Worm (Caenorhabditis elegans) whole organism, L1 larva: ENCODE results near the gene K04C2.7.
A peak's percentile ranks its signal among the peaks of the same experiment; 100 is the strongest.

Experiments
- C04F5.9 ChIP-seq: sonication (generic microtip); optimal IDR thresholded peaks from 2 replicates; lab custom pipeline; 2016; ENCODE audit warnings: missing genetic modification characterization, missing compliant biosample characterization
- C16A3.4 ChIP-seq: fragments of 150-350 bp; optimal IDR thresholded peaks from 2 replicates; lab custom pipeline; 2014; ENCODE audit warnings: missing biosample characterization, missing genetic modification characterization
- C34B4.2 ChIP-seq: sonication (generic microtip); optimal IDR thresholded peaks from 2 replicates; lab custom pipeline; 2017; ENCODE audit warnings: mild to moderate bottlenecking, missing genetic modification characterization, missing compliant biosample characterization
- aha-1 ChIP-seq: fragments of 150-350 bp; optimal IDR thresholded peaks from 2 replicates; lab custom pipeline; 2014; ENCODE audit warnings: missing biosample characterization, missing genetic modification characterization
- alr-1 ChIP-seq: fragments of 200-800 bp; sonication (Bioruptor generic); optimal IDR thresholded peaks from 2 replicates; lab custom pipeline; 2018; ENCODE audit warnings: borderline replicate concordance, mild to moderate bottlenecking, missing genetic modification characterization, missing compliant biosample characterization
- ceh-8 ChIP-seq: fragments of 200-800 bp; sonication (Bioruptor generic); optimal IDR thresholded peaks from 2 replicates; lab custom pipeline; 2018; ENCODE audit warnings: mild to moderate bottlenecking, missing genetic modification characterization, moderate library complexity, missing compliant biosample characterization
- ceh-90 ChIP-seq: sonication (generic microtip); optimal IDR thresholded peaks from 2 replicates; lab custom pipeline; 2016; ENCODE audit warnings: missing genetic modification characterization, missing compliant biosample characterization
- dpl-1 ChIP-seq, 3 experiments: fragments of 150-350 bp in 2 of 3; sonication (generic microtip) in 1 of 3; optimal IDR thresholded peaks; 2 replicates each; lab custom pipeline; 2014 to 2017; ENCODE audit warnings: missing biosample characterization in 3 of 3, missing genetic modification characterization in 3 of 3, missing genetic modification reagents in 3 of 3
- dsc-1 ChIP-seq: sonication (generic microtip); optimal IDR thresholded peaks from 2 replicates; lab custom pipeline; 2016; ENCODE audit warnings: mild to moderate bottlenecking, missing genetic modification characterization, missing compliant biosample characterization
- efl-1 ChIP-seq, 4 experiments: fragments of 150-350 bp; optimal IDR thresholded peaks in 3 of 4; peaks in 1 of 4; 1 replicate in 1 of 4; 2 replicates in 3 of 4; lab custom pipeline; 2014; ENCODE audit warnings: missing biosample characterization in 2 of 4, missing genetic modification characterization in 2 of 4, missing genetic modification reagents in 2 of 4
- efl-3 ChIP-seq: fragments of 200-800 bp; sonication (Bioruptor generic); optimal IDR thresholded peaks from 2 replicates; lab custom pipeline; 2018; ENCODE audit warnings: mild to moderate bottlenecking, missing genetic modification characterization, missing compliant biosample characterization
- egl-13 ChIP-seq: sonication (generic microtip); optimal IDR thresholded peaks from 2 replicates; lab custom pipeline; 2016; ENCODE audit warnings: missing genotype, missing genetic modification reagents, missing genetic modification characterization, missing compliant biosample characterization
- fkh-8 ChIP-seq: sonication (generic microtip); optimal IDR thresholded peaks from 2 replicates; lab custom pipeline; 2016; ENCODE audit warnings: mild to moderate bottlenecking, missing genetic modification characterization, missing compliant biosample characterization
- fos-1 ChIP-seq: fragments of 150-350 bp; optimal IDR thresholded peaks from 2 replicates; lab custom pipeline; 2014; ENCODE audit warnings: missing biosample characterization, missing genetic modification characterization
- hlh-17 ChIP-seq: fragments of 200-800 bp; sonication (Bioruptor generic); optimal IDR thresholded peaks from 2 replicates; lab custom pipeline; 2018; ENCODE audit warnings: missing genetic modification characterization, mild to moderate bottlenecking, missing compliant biosample characterization, moderate library complexity, borderline replicate concordance
- hpl-2 ChIP-seq: fragments of 150-350 bp; optimal IDR thresholded peaks from 2 replicates; lab custom pipeline; 2014; ENCODE audit warnings: missing biosample characterization, missing genetic modification reagents, missing genetic modification characterization
- irx-1 ChIP-seq: sonication (generic microtip); optimal IDR thresholded peaks from 2 replicates; lab custom pipeline; 2016; ENCODE audit warnings: missing genetic modification characterization, missing compliant biosample characterization
- isw-1 ChIP-seq: fragments of 200-800 bp; sonication (Bioruptor generic); IDR thresholded peaks from 2 replicates; pipeline ENCODE4 v1.3.6; 2022; ENCODE audit warnings: missing genetic modification characterization, missing compliant biosample characterization
- jun-1 ChIP-seq: fragments of 150-350 bp; optimal IDR thresholded peaks from 2 replicates; lab custom pipeline; 2014; ENCODE audit warnings: missing biosample characterization, missing genetic modification reagents, missing genetic modification characterization
- lin-15B ChIP-seq: fragments of 150-350 bp; sonication (generic microtip); optimal IDR thresholded peaks from 3 replicates; lab custom pipeline; 2014; ENCODE audit warnings: missing biosample characterization, missing genetic modification characterization
- lin-35 ChIP-seq, 2 experiments: fragments of 150-350 bp; optimal IDR thresholded peaks; 2 replicates each; lab custom pipeline; 2014; ENCODE audit warnings: missing biosample characterization in 2 of 2, missing genetic modification characterization in 2 of 2, missing genetic modification reagents in 2 of 2
- lin-39 ChIP-seq: fragments of 150-350 bp; optimal IDR thresholded peaks from 2 replicates; lab custom pipeline; 2014; ENCODE audit warnings: missing biosample characterization, missing genetic modification reagents, missing genetic modification characterization
- lir-3 ChIP-seq: sonication (generic microtip); optimal IDR thresholded peaks from 2 replicates; lab custom pipeline; 2016; ENCODE audit warnings: mild to moderate bottlenecking, missing genetic modification characterization, moderate library complexity, missing compliant biosample characterization; ENCODE audit not compliant: poor library complexity
- lsy-2 ChIP-seq, 2 experiments: fragments of 150-350 bp; optimal IDR thresholded peaks; 2 replicates each; lab custom pipeline; 2014; ENCODE audit warnings: missing biosample characterization in 2 of 2, missing genetic modification characterization in 2 of 2
- mef-2 ChIP-seq: fragments of 150-350 bp; optimal IDR thresholded peaks from 2 replicates; lab custom pipeline; 2014; ENCODE audit warnings: missing biosample characterization, missing genetic modification characterization
- mep-1 ChIP-seq: fragments of 150-350 bp; optimal IDR thresholded peaks from 2 replicates; lab custom pipeline; 2014; ENCODE audit warnings: missing biosample characterization, missing genetic modification characterization
- nhr-11 ChIP-seq: fragments of 150-350 bp; optimal IDR thresholded peaks from 2 replicates; lab custom pipeline; 2014; ENCODE audit warnings: missing biosample characterization, missing genetic modification characterization
- nhr-12 ChIP-seq: sonication (generic microtip); optimal IDR thresholded peaks from 2 replicates; lab custom pipeline; 2017; ENCODE audit warnings: missing biosample characterization, missing genetic modification characterization
- nhr-20 ChIP-seq: sonication (generic microtip); optimal IDR thresholded peaks from 2 replicates; lab custom pipeline; 2016; ENCODE audit warnings: mild to moderate bottlenecking, missing genetic modification characterization, missing compliant biosample characterization
- nhr-28 ChIP-seq: fragments of 150-350 bp; optimal IDR thresholded peaks from 2 replicates; lab custom pipeline; 2014; ENCODE audit warnings: missing biosample characterization, missing genetic modification characterization
- nhr-47 ChIP-seq: sonication (generic microtip); optimal IDR thresholded peaks from 2 replicates; lab custom pipeline; 2016; ENCODE audit warnings: mild to moderate bottlenecking, missing genetic modification characterization, moderate library complexity, missing compliant biosample characterization
- nhr-90 ChIP-seq: sonication (generic microtip); optimal IDR thresholded peaks from 2 replicates; lab custom pipeline; 2016; ENCODE audit warnings: mild to moderate bottlenecking, missing genetic modification characterization, missing compliant biosample characterization; ENCODE audit not compliant: poor library complexity
- pag-3 ChIP-seq: sonication (generic microtip); optimal IDR thresholded peaks from 2 replicates; lab custom pipeline; 2017; ENCODE audit warnings: missing genetic modification characterization, mild to moderate bottlenecking, missing compliant biosample characterization, antibody characterized with exemption, borderline replicate concordance; ENCODE audit not compliant: insufficient read depth
- pqm-1 ChIP-seq: sonication (generic microtip); optimal IDR thresholded peaks from 3 replicates; lab custom pipeline; 2017; ENCODE audit warnings: missing biosample characterization, missing genetic modification characterization
- sox-4 ChIP-seq: sonication (generic microtip); optimal IDR thresholded peaks from 2 replicates; lab custom pipeline; 2016; ENCODE audit warnings: missing genetic modification characterization, missing compliant biosample characterization
- swsn-7 ChIP-seq: sonication (generic microtip); optimal IDR thresholded peaks from 2 replicates; lab custom pipeline; 2016; ENCODE audit warnings: missing genetic modification characterization, missing compliant biosample characterization
- tbx-2 ChIP-seq: sonication (generic microtip); optimal IDR thresholded peaks from 2 replicates; lab custom pipeline; 2016; ENCODE audit warnings: missing genetic modification characterization, missing compliant biosample characterization
- unc-130 ChIP-seq: fragments of 150-350 bp; optimal IDR thresholded peaks from 2 replicates; lab custom pipeline; 2017; ENCODE audit warnings: missing biosample characterization, missing genetic modification characterization, inconsistent platforms
- unc-62 ChIP-seq: fragments of 150-350 bp; optimal IDR thresholded peaks from 2 replicates; lab custom pipeline; 2014; ENCODE audit warnings: missing biosample characterization, missing genetic modification reagents, missing genetic modification characterization
- xbp-1 ChIP-seq: sonication (generic microtip); optimal IDR thresholded peaks from 2 replicates; lab custom pipeline; 2016; ENCODE audit warnings: missing genetic modification characterization, missing compliant biosample characterization
- zag-1 ChIP-seq: fragments of 150-350 bp; optimal IDR thresholded peaks from 2 replicates; lab custom pipeline; 2014; ENCODE audit warnings: missing biosample characterization, missing genetic modification characterization
- zip-4 ChIP-seq: fragments of 200-800 bp; sonication (Bioruptor generic); optimal IDR thresholded peaks from 2 replicates; lab custom pipeline; 2018; ENCODE audit warnings: mild to moderate bottlenecking, missing genetic modification characterization, moderate library complexity, missing compliant biosample characterization

Gene K04C2.7

DNA sequence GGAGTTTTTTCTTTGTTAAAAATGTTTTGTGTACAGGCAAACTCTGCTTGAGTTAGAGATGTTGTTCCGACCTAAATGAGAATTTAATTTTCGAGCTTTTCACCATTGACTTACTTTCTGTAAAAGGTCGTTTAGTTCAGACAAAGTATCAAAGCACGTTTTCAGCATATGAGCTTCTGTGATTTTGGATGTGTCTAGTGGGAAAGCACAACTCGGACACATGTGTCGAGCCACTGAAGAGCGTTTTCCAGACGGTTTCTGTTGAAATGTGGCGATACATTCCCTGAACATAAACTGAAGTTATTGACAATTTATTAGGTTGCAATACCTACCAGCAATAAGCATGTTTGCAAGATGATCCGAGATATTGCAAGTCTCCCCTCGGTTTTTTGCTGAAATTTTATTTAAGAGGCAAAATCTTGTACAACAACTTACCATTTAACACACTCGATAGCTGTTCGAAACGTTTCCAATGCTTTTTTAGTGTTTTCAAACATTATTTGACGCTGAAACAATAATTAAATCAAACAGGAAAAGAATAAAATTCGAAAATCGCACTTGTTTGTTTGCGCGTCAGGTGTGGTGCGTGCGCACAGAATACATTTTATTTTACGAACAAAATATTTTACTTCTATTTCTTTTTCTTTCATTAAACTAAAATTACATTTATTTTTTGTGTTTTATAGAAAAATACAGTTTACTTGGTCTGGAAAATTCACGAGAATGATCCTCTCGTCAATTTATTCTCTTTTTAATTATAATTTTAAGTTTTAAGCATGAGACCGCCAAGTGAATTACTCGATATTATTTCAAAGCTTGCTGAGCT, 8.3 kb downstream of the K04C2.7 start, which contains the start of the genes brd-1 and K04C2.2 (continued):
- no peak for TF ChIP-seq lir-3 (tag; lab: Kevin White, UChicago)
- no peak for TF ChIP-seq lin-15B (tag; lab: Kevin White, UChicago)
- no peak for TF ChIP-seq pag-3 (tag; lab: Kevin White, UChicago)
- TF ChIP-seq unc-130 (tag; lab: Kevin White, UChicago): peak; percentile 1
- TF ChIP-seq efl-3 (GFP tag; lab: Kevin White, UChicago): no peak
- peak; percentile 6 for TF ChIP-seq swsn-7 (tag; lab: Kevin White, UChicago)
- TF ChIP-seq fos-1 (tag; lab: Kevin White, UChicago): no peak
- TF ChIP-seq hlh-17 (GFP tag; lab: Kevin White, UChicago): no peak
- TF ChIP-seq C16A3.4 (tag; lab: Kevin White, UChicago): no peak
- TF ChIP-seq lsy-2 (tag; optimal IDR thresholded peaks at IDR 0.05; lab: Kevin White, UChicago): peak in 1 of 2 experiments; percentile 63
- TF ChIP-seq pqm-1 (tag; lab: Kevin White, UChicago): no peak
- TF ChIP-seq jun-1 (tag; lab: Kevin White, UChicago): no peak
- no peak for TF ChIP-seq alr-1 (tag; lab: Kevin White, UChicago)
- TF ChIP-seq nhr-47 (tag; lab: Kevin White, UChicago): peak; percentile 8
- TF ChIP-seq ceh-8 (GFP tag; lab: Kevin White, UChicago): no peak
- TF ChIP-seq tbx-2 (tag; lab: Kevin White, UChicago): no peak
- no peak for TF ChIP-seq zip-4 (GFP tag; lab: Kevin White, UChicago)
- TF ChIP-seq hpl-2 (GFP tag; lab: Kevin White, UChicago): no peak
- peak; percentile 57 to 87 for TF ChIP-seq lin-35 (GFP tag; optimal IDR thresholded peaks at IDR 0.05; lab: Kevin White, UChicago)
- TF ChIP-seq lin-39 (tag; lab: Kevin White, UChicago): no peak
- TF ChIP-seq irx-1: no peak
- TF ChIP-seq dpl-1 (GFP tag; optimal IDR thresholded peaks at IDR 0.05; lab: Kevin White, UChicago): peak; percentile 53 to 83 (median 76)
- TF ChIP-seq C34B4.2: no peak
- TF ChIP-seq fkh-8 (tag; lab: Kevin White, UChicago): no peak
- TF ChIP-seq unc-62 (GFP tag; lab: Kevin White, UChicago): no peak
- no peak for TF ChIP-seq dsc-1 (tag; lab: Kevin White, UChicago)
- no peak for TF ChIP-seq ceh-90
- TF ChIP-seq nhr-20 (tag; lab: Kevin White, UChicago): peak; percentile 11
- TF ChIP-seq nhr-11: no peak
- TF ChIP-seq nhr-28 (tag; lab: Kevin White, UChicago): no peak
- peak in 1 of 2 experiments; percentile 74 for TF ChIP-seq efl-1 (optimal IDR thresholded peaks at IDR 0.05; lab: Kevin White, UChicago)
- peak; percentile 80 to 97 for TF ChIP-seq efl-1 (GFP tag; optimal IDR thresholded peaks at IDR 0.05 in 1 of 2; lab: Kevin White, UChicago)
- no peak for TF ChIP-seq zag-1 (tag; lab: Kevin White, UChicago)
- TF ChIP-seq nhr-90: no peak
- TF ChIP-seq mef-2 (tag; lab: Kevin White, UChicago): no peak
- no peak for TF ChIP-seq isw-1 (GFP tag; lab: Robert Waterston, UW)
- no peak for TF ChIP-seq sox-4
- TF ChIP-seq xbp-1: no peak
- TF ChIP-seq aha-1 (tag; lab: Kevin White, UChicago): no peak
- TF ChIP-seq C04F5.9 (tag; lab: Kevin White, UChicago): no peak
- no peak for TF ChIP-seq nhr-12 (tag; lab: Kevin White, UChicago)
- TF ChIP-seq mep-1 (tag; lab: Kevin White, UChicago): peak; percentile 52
- no peak for TF ChIP-seq egl-13
